Worm (Caenorhabditis elegans) whole organism, young adult: ENCODE data around the gene dpy-11.
A peak's percentile ranks its signal among the peaks of the same experiment; 100 is the strongest.

Experiments
- F10E7.11 ChIP-seq: sonication (generic microtip); optimal IDR thresholded peaks from 2 replicates; lab custom pipeline; 2017; ENCODE audit warnings: mild to moderate bottlenecking, missing genetic modification characterization, moderate library complexity, missing compliant biosample characterization
- F23B12.7 ChIP-seq: sonication (generic microtip); optimal IDR thresholded peaks from 2 replicates; lab custom pipeline; 2017; ENCODE audit warnings: missing genetic modification characterization, mild to moderate bottlenecking, missing compliant biosample characterization, antibody characterized with exemption, moderate library complexity; ENCODE audit not compliant: insufficient read depth
- F39B2.1 ChIP-seq: fragments of 200-800 bp; sonication (Bioruptor generic); IDR thresholded peaks from 2 replicates; pipeline ENCODE4 v1.3.6; 2022; ENCODE audit warnings: missing genetic modification reagents, missing genetic modification characterization, missing compliant biosample characterization
- F55B11.4 ChIP-seq: sonication (generic microtip); optimal IDR thresholded peaks from 2 replicates; lab custom pipeline; 2016; ENCODE audit warnings: missing compliant biosample characterization, missing genetic modification characterization, borderline replicate concordance; ENCODE audit not compliant: insufficient read depth
- F57C9.4 ChIP-seq: sonication (generic microtip); optimal IDR thresholded peaks from 2 replicates; lab custom pipeline; 2017; ENCODE audit warnings: mild to moderate bottlenecking, missing genetic modification characterization, missing compliant biosample characterization
- K11D2.4 ChIP-seq: fragments of 200-800 bp; sonication (Bioruptor generic); IDR thresholded peaks from 2 replicates; pipeline ENCODE4 v1.3.6; 2022; ENCODE audit warnings: missing genetic modification reagents, missing genetic modification characterization, missing compliant biosample characterization
- T26A5.8 ChIP-seq: sonication (generic microtip); optimal IDR thresholded peaks from 2 replicates; lab custom pipeline; 2016; ENCODE audit warnings: missing genetic modification characterization, missing compliant biosample characterization
- Y53F4B.3 ChIP-seq: fragments of 200-800 bp; sonication (Bioruptor generic); IDR thresholded peaks from 2 replicates; pipeline ENCODE4 v1.3.6; 2022; ENCODE audit warnings: missing genetic modification reagents, missing genetic modification characterization, missing compliant biosample characterization
- attf-3 ChIP-seq: fragments of 200-800 bp; sonication (Bioruptor generic); conservative IDR thresholded peaks from 2 replicates; pipeline ENCODE4 v1.3.6; 2022; ENCODE audit warnings: missing genetic modification reagents, missing genetic modification characterization, missing compliant biosample characterization
- attf-5 ChIP-seq: fragments of 200-800 bp; sonication (Bioruptor generic); optimal IDR thresholded peaks from 2 replicates; lab custom pipeline; 2018; ENCODE audit warnings: mild to moderate bottlenecking, missing genetic modification characterization, missing compliant biosample characterization
- ccch-3 ChIP-seq: fragments of 200-800 bp; sonication (Bioruptor generic); optimal IDR thresholded peaks from 2 replicates; lab custom pipeline; 2018; ENCODE audit warnings: mild to moderate bottlenecking, missing genetic modification characterization, missing compliant biosample characterization
- cebp-1 ChIP-seq, 2 experiments: fragments of 200-800 bp in 1 of 2; sonication (Bioruptor generic) in 1 of 2; sonication (generic microtip) in 1 of 2; IDR thresholded peaks in 1 of 2; optimal IDR thresholded peaks in 1 of 2; 2 replicates each; pipeline versions ENCODE4 v1.3.6 to Lab custom; 2017 to 2022; ENCODE audit warnings: missing compliant biosample characterization in 2 of 2, missing genetic modification characterization in 2 of 2, mild to moderate bottlenecking in 1 of 2, missing genetic modification reagents in 1 of 2, moderate library complexity in 1 of 2
- ceh-100 ChIP-seq: fragments of 200-800 bp; sonication (Bioruptor generic); IDR thresholded peaks from 2 replicates; pipeline ENCODE4 v1.3.6; 2022; ENCODE audit warnings: missing genetic modification reagents, missing genetic modification characterization, missing compliant biosample characterization
- die-1 ChIP-seq: sonication (generic microtip); optimal IDR thresholded peaks from 2 replicates; lab custom pipeline; 2016; ENCODE audit warnings: missing genotype, mild to moderate bottlenecking, missing genetic modification characterization, missing compliant biosample characterization
- dox-1 ChIP-seq: fragments of 200-800 bp; sonication (Bioruptor generic); IDR thresholded peaks from 2 replicates; pipeline ENCODE4 v1.3.6; 2022; ENCODE audit warnings: missing genetic modification reagents, missing genetic modification characterization, missing compliant biosample characterization
- dpl-1 ChIP-seq: fragments of 150-350 bp; optimal IDR thresholded peaks from 2 replicates; lab custom pipeline; 2014; ENCODE audit warnings: missing biosample characterization, missing genetic modification reagents, missing genetic modification characterization
- him-1 ChIP-seq: sonication (generic microtip); optimal IDR thresholded peaks from 2 replicates; lab custom pipeline; 2016; ENCODE audit warnings: missing genotype, missing genetic modification reagents, missing genetic modification characterization, missing compliant biosample characterization
- hlh-12 ChIP-seq: sonication (generic microtip); optimal IDR thresholded peaks from 2 replicates; lab custom pipeline; 2016; ENCODE audit warnings: missing genetic modification characterization, missing compliant biosample characterization
- hlh-26 ChIP-seq: fragments of 200-800 bp; sonication (Bioruptor generic); conservative IDR thresholded peaks from 2 replicates; pipeline ENCODE4 v1.3.6; 2022; ENCODE audit warnings: missing genetic modification reagents, missing genetic modification characterization, missing compliant biosample characterization
- hrde-1 ChIP-seq: sonication (generic microtip); optimal IDR thresholded peaks from 2 replicates; lab custom pipeline; 2016; ENCODE audit warnings: missing genetic modification characterization, mild to moderate bottlenecking, missing compliant biosample characterization, moderate library complexity, missing genotype, missing genetic modification reagents, borderline replicate concordance
- lag-1 ChIP-seq: fragments of 200-800 bp; sonication (Bioruptor generic); IDR thresholded peaks from 2 replicates; pipeline ENCODE4 v1.3.6; 2022; ENCODE audit warnings: missing genetic modification reagents, missing genetic modification characterization, missing compliant biosample characterization
- lir-1 ChIP-seq: fragments of 200-800 bp; sonication (Bioruptor generic); conservative IDR thresholded peaks from 2 replicates; pipeline ENCODE4 v1.3.6; 2022; ENCODE audit warnings: missing genetic modification reagents, missing genetic modification characterization, missing compliant biosample characterization
- lsl-1 ChIP-seq: fragments of 200-800 bp; sonication (Bioruptor generic); optimal IDR thresholded peaks from 2 replicates; lab custom pipeline; 2018; ENCODE audit warnings: mild to moderate bottlenecking, missing genetic modification characterization, moderate library complexity, missing compliant biosample characterization
- madf-10 ChIP-seq: sonication (generic microtip); optimal IDR thresholded peaks from 2 replicates; lab custom pipeline; 2016; ENCODE audit warnings: mild to moderate bottlenecking, missing genetic modification characterization, missing compliant biosample characterization
- madf-3 ChIP-seq: fragments of 200-800 bp; sonication (Bioruptor generic); IDR thresholded peaks from 2 replicates; pipeline ENCODE4 v1.3.6; 2022; ENCODE audit warnings: missing genetic modification reagents, missing genetic modification characterization, missing compliant biosample characterization
- nhr-179 ChIP-seq: sonication (generic microtip); optimal IDR thresholded peaks from 2 replicates; lab custom pipeline; 2016; ENCODE audit warnings: mild to moderate bottlenecking, missing genetic modification characterization, missing compliant biosample characterization
- nhr-27 ChIP-seq: fragments of 200-800 bp; sonication (Bioruptor generic); optimal IDR thresholded peaks from 2 replicates; lab custom pipeline; 2018; ENCODE audit warnings: mild to moderate bottlenecking, missing genetic modification characterization, moderate library complexity, missing compliant biosample characterization
- nhr-80 ChIP-seq: sonication (generic microtip); optimal IDR thresholded peaks from 2 replicates; lab custom pipeline; 2016; ENCODE audit warnings: missing genetic modification characterization, missing compliant biosample characterization
- nhr-90 ChIP-seq: sonication (generic microtip); optimal IDR thresholded peaks from 2 replicates; lab custom pipeline; 2016; ENCODE audit warnings: missing genotype, mild to moderate bottlenecking, missing genetic modification characterization, missing compliant biosample characterization
- pbrm-1 ChIP-seq: fragments of 200-800 bp; sonication (Bioruptor generic); IDR thresholded peaks from 2 replicates; pipeline ENCODE4 v1.3.6; 2022; ENCODE audit warnings: missing genetic modification reagents, missing genetic modification characterization, missing compliant biosample characterization
- pha-4 ChIP-seq: fragments of 150-350 bp; sonication (generic microtip); optimal IDR thresholded peaks from 2 replicates; lab custom pipeline; 2014; ENCODE audit warnings: missing biosample characterization, missing genetic modification reagents, missing genetic modification characterization
- rcor-1 ChIP-seq: fragments of 200-800 bp; sonication (Bioruptor generic); IDR thresholded peaks from 2 replicates; pipeline ENCODE4 v1.3.6; 2022; ENCODE audit warnings: missing genetic modification reagents, missing genetic modification characterization, missing compliant biosample characterization
- repo-1 ChIP-seq: sonication (generic microtip); optimal IDR thresholded peaks from 2 replicates; lab custom pipeline; 2017; ENCODE audit warnings: mild to moderate bottlenecking, missing genetic modification characterization, missing compliant biosample characterization
- sdz-38 ChIP-seq: sonication (generic microtip); optimal IDR thresholded peaks from 2 replicates; lab custom pipeline; 2016; ENCODE audit warnings: missing genotype, missing genetic modification characterization, missing compliant biosample characterization
- sea-2 ChIP-seq: fragments of 200-800 bp; sonication (Bioruptor generic); IDR thresholded peaks from 2 replicates; pipeline ENCODE4 v1.3.6; 2022; ENCODE audit warnings: missing genetic modification characterization, missing compliant biosample characterization
- tbx-9 ChIP-seq: sonication (generic microtip); optimal IDR thresholded peaks from 2 replicates; lab custom pipeline; 2016; ENCODE audit warnings: borderline replicate concordance, missing genetic modification characterization, inconsistent platforms, missing compliant biosample characterization
- unc-130 ChIP-seq: sonication (generic microtip); optimal IDR thresholded peaks from 2 replicates; lab custom pipeline; 2016; ENCODE audit warnings: missing genetic modification reagents, missing genetic modification characterization, missing compliant biosample characterization
- zfh-2 ChIP-seq: fragments of 200-800 bp; sonication (Bioruptor generic); conservative IDR thresholded peaks from 2 replicates; pipeline ENCODE4 v1.3.6; 2022; ENCODE audit warnings: missing genetic modification reagents, missing genetic modification characterization, missing compliant biosample characterization
- ztf-25 ChIP-seq: fragments of 200-800 bp; sonication (Bioruptor generic); IDR thresholded peaks from 2 replicates; pipeline ENCODE4 v1.3.6; 2022; ENCODE audit warnings: missing genetic modification reagents, missing genetic modification characterization, missing compliant biosample characterization
- ztf-6 ChIP-seq: fragments of 200-800 bp; sonication (Bioruptor generic); IDR thresholded peaks from 2 replicates; pipeline ENCODE4 v1.3.6; 2022; ENCODE audit warnings: missing genetic modification reagents, missing genetic modification characterization, missing compliant biosample characterization

Gene dpy-11

ce11 chrV:6487878-6488277 is 27.2 kb downstream of the dpy-11 start (continued):
- TF ChIP-seq madf-10 (tag; lab: Kevin White, UChicago): peak; percentile 14

ce11 chrV:6485109-6485508 is 29.9 kb downstream of the dpy-11 start:
- TF ChIP-seq hlh-26 (GFP tag; lab: Robert Waterston, UW) (no peak), pbrm-1 (GFP tag; lab: Robert Waterston, UW) (no peak), rcor-1 (GFP tag; lab: Robert Waterston, UW) (no peak), attf-3 (no peak), hlh-12 (no peak), pha-4 (tag; lab: Kevin White, UChicago) (no peak), nhr-90 (tag; lab: Kevin White, UChicago) (no peak), him-1 (no peak), cebp-1 (GFP tag; IDR thresholded peaks at IDR 0.05; lab: Robert Waterston, UW) (no peak), cebp-1 (tag; optimal IDR thresholded peaks at IDR 0.05; lab: Kevin White, UChicago) (no peak), repo-1 (tag; lab: Kevin White, UChicago) (no peak), tbx-9 (no peak), dpl-1 (GFP tag; lab: Kevin White, UChicago) (no peak), ccch-3 (GFP tag; lab: Kevin White, UChicago) (no peak), F39B2.1 (GFP tag; lab: Robert Waterston, UW) (no peak), dox-1 (GFP tag; lab: Robert Waterston, UW) (no peak), hrde-1 (no peak)

- peak; percentile 11 for TF ChIP-seq attf-5 (GFP tag; lab: Kevin White, UChicago)
- no peak for TF ChIP-seq F23B12.7 (tag; lab: Kevin White, UChicago)
- TF ChIP-seq nhr-80 (tag; lab: Kevin White, UChicago): peak; percentile 90
Measured at ce11 chrV:6476026-6476425, 39.0 kb downstream of the dpy-11 start.

ce11 chrV:6471208-6471607 is 43.8 kb downstream of the dpy-11 start:
- no peak for TF ChIP-seq unc-130 (GFP tag; lab: Kevin White, UChicago)
- TF ChIP-seq K11D2.4 (GFP tag; lab: Robert Waterston, UW): no peak
- TF ChIP-seq hlh-12: no peak
- TF ChIP-seq ztf-6 (GFP tag; lab: Robert Waterston, UW): no peak
- TF ChIP-seq F55B11.4 (tag; lab: Kevin White, UChicago): no peak
- no peak for TF ChIP-seq lag-1 (GFP tag; lab: Robert Waterston, UW)
- no peak for TF ChIP-seq ztf-25 (GFP tag; lab: Robert Waterston, UW)
- no peak for TF ChIP-seq Y53F4B.3 (GFP tag; lab: Robert Waterston, UW)
- TF ChIP-seq zfh-2: no peak
- no peak for TF ChIP-seq nhr-27 (tag; lab: Kevin White, UChicago)
- TF ChIP-seq T26A5.8 (tag; lab: Kevin White, UChicago): no peak

- TF ChIP-seq lsl-1 (GFP tag; lab: Kevin White, UChicago) (no peak), sea-2 (GFP tag; lab: Robert Waterston, UW) (no peak), die-1 (tag; lab: Kevin White, UChicago) (no peak), madf-3 (GFP tag; lab: Robert Waterston, UW) (no peak), nhr-179 (tag; lab: Kevin White, UChicago) (no peak), F10E7.11 (tag; lab: Kevin White, UChicago) (no peak), lir-1 (GFP tag; lab: Robert Waterston, UW) (no peak), ceh-100 (GFP tag; lab: Robert Waterston, UW) (no peak), sdz-38 (tag; lab: Kevin White, UChicago) (no peak), T26A5.8 (tag; lab: Kevin White, UChicago) (no peak), nhr-80 (tag; lab: Kevin White, UChicago) (no peak), F57C9.4 (tag; lab: Kevin White, UChicago) (no peak)
Measured at ce11 chrV:6467676-6468075, 47.4 kb downstream of the dpy-11 start.
